Worm (Caenorhabditis elegans) whole organism, L4 larva: ENCODE results near the gene Y62E10A.19.

Experiments used
- F49E8.2 ChIP-seq: sonication (generic microtip); optimal IDR thresholded peaks from 2 replicates; lab custom pipeline; 2016; ENCODE audit warnings: missing compliant biosample characterization, mild to moderate bottlenecking, missing genetic modification characterization, borderline replicate concordance
- R02D3.7 ChIP-seq: fragments of 150-350 bp; sonication (generic microtip); optimal IDR thresholded peaks from 3 replicates; lab custom pipeline; 2014; ENCODE audit warnings: missing biosample characterization, missing genetic modification characterization
- Y48G9A.11 ChIP-seq: fragments of 200-800 bp; sonication (Bioruptor generic); IDR thresholded peaks from 2 replicates; pipeline ENCODE4 v1.3.6; 2022; ENCODE audit warnings: missing genetic modification reagents, missing genetic modification characterization, missing compliant biosample characterization
- aha-1 ChIP-seq: fragments of 150-350 bp; peaks from one replicate; lab custom pipeline; 2014; ENCODE audit warnings: missing biosample characterization, missing genetic modification characterization
- arid-1 ChIP-seq: fragments of 200-800 bp; sonication (Bioruptor generic); conservative IDR thresholded peaks from 2 replicates; pipeline ENCODE4 v1.3.6; 2022; ENCODE audit warnings: missing genetic modification reagents, missing genetic modification characterization, missing compliant biosample characterization
- attf-4 ChIP-seq: sonication (generic microtip); optimal IDR thresholded peaks from 3 replicates; lab custom pipeline; 2017; ENCODE audit warnings: missing biosample characterization, missing genetic modification characterization
- cey-2 ChIP-seq: sonication (generic microtip); optimal IDR thresholded peaks from 3 replicates; lab custom pipeline; 2017; ENCODE audit warnings: missing genetic modification characterization, mild to moderate bottlenecking, missing compliant biosample characterization, antibody characterized with exemption, borderline replicate concordance; ENCODE audit not compliant: insufficient read depth
- ctbp-1 ChIP-seq: fragments of 200-800 bp; sonication (Bioruptor generic); IDR thresholded peaks from 2 replicates; pipeline ENCODE4 v1.3.6; 2022; ENCODE audit warnings: missing genetic modification reagents, missing genetic modification characterization, missing compliant biosample characterization
- daf-12 ChIP-seq: fragments of 150-350 bp; optimal IDR thresholded peaks from 2 replicates; lab custom pipeline; 2014; ENCODE audit warnings: missing biosample characterization, missing genetic modification reagents, missing genetic modification characterization
- daf-16 ChIP-seq, 3 experiments: sonication (generic microtip); optimal IDR thresholded peaks; 2 replicates each; lab custom pipeline; 2016 to 2017; ENCODE audit warnings: missing genetic modification characterization in 3 of 3, missing genetic modification reagents in 3 of 3, mild to moderate bottlenecking in 2 of 3, missing compliant biosample characterization in 2 of 3, missing biosample characterization in 1 of 3, moderate library complexity in 1 of 3
- daf-8 ChIP-seq: fragments of 200-800 bp; sonication (Bioruptor generic); IDR thresholded peaks from 2 replicates; pipeline ENCODE4 v1.3.6; 2022; ENCODE audit warnings: missing genetic modification characterization, missing compliant biosample characterization
- dmd-8 ChIP-seq: fragments of 200-800 bp; sonication (Bioruptor generic); IDR thresholded peaks from 2 replicates; pipeline ENCODE4 v1.3.6; 2022; ENCODE audit warnings: missing genetic modification characterization, missing compliant biosample characterization
- dpl-1 ChIP-seq: fragments of 150-350 bp; optimal IDR thresholded peaks from 2 replicates; lab custom pipeline; 2014; ENCODE audit warnings: missing biosample characterization, missing genetic modification reagents, missing genetic modification characterization
- fos-1 ChIP-seq: fragments of 150-350 bp; optimal IDR thresholded peaks from 2 replicates; lab custom pipeline; 2014; ENCODE audit warnings: missing biosample characterization, missing genetic modification characterization
- hlh-30 ChIP-seq: sonication (generic microtip); optimal IDR thresholded peaks from 2 replicates; lab custom pipeline; 2017; ENCODE audit warnings: antibody characterized with exemption, mild to moderate bottlenecking, missing genetic modification characterization, missing compliant biosample characterization; ENCODE audit not compliant: insufficient read depth
- lim-7 ChIP-seq: fragments of 200-800 bp; sonication (Bioruptor generic); IDR thresholded peaks from 2 replicates; pipeline ENCODE4 v1.3.6; 2022; ENCODE audit warnings: missing genetic modification characterization, missing compliant biosample characterization
- lin-38 ChIP-seq: fragments of 200-800 bp; sonication (Bioruptor generic); IDR thresholded peaks from 2 replicates; pipeline ENCODE4 v1.3.6; 2022; ENCODE audit warnings: missing genetic modification reagents, missing genetic modification characterization, missing compliant biosample characterization
- lir-3 ChIP-seq: sonication (generic microtip); optimal IDR thresholded peaks from 2 replicates; lab custom pipeline; 2016; ENCODE audit warnings: mild to moderate bottlenecking, missing genetic modification characterization, missing compliant biosample characterization
- lsy-2 ChIP-seq, 2 experiments: fragments of 150-350 bp in 1 of 2; sonication (generic microtip) in 1 of 2; optimal IDR thresholded peaks; 2 replicates each; lab custom pipeline; 2014 to 2017; ENCODE audit warnings: missing biosample characterization in 2 of 2, missing genetic modification characterization in 2 of 2
- mdl-1 ChIP-seq, 2 experiments: fragments of 150-350 bp in 1 of 2; sonication (generic microtip) in 1 of 2; optimal IDR thresholded peaks; 2 replicates each; lab custom pipeline; 2014 to 2017; ENCODE audit warnings: missing biosample characterization in 2 of 2, missing genetic modification characterization in 2 of 2
- mdt-29 ChIP-seq: fragments of 200-800 bp; sonication (Bioruptor generic); IDR thresholded peaks from 2 replicates; pipeline ENCODE4 v1.3.6; 2022; ENCODE audit warnings: missing genetic modification reagents, missing genetic modification characterization, missing compliant biosample characterization
- mep-1 ChIP-seq: fragments of 150-350 bp; sonication (generic microtip); optimal IDR thresholded peaks from 3 replicates; lab custom pipeline; 2014; ENCODE audit warnings: missing biosample characterization, missing genetic modification characterization
- mes-2 ChIP-seq: sonication (generic microtip); optimal IDR thresholded peaks from 2 replicates; lab custom pipeline; 2016; ENCODE audit warnings: missing genotype, mild to moderate bottlenecking, missing genetic modification characterization, missing compliant biosample characterization; ENCODE audit not compliant: poor library complexity, severe bottlenecking
- nhr-102 ChIP-seq: sonication (generic microtip); optimal IDR thresholded peaks from 2 replicates; lab custom pipeline; 2016; ENCODE audit warnings: mild to moderate bottlenecking, missing genetic modification characterization, moderate library complexity, missing compliant biosample characterization
- nhr-111 ChIP-seq: fragments of 200-800 bp; sonication (Bioruptor generic); optimal IDR thresholded peaks from 2 replicates; lab custom pipeline; 2018; ENCODE audit warnings: mild to moderate bottlenecking, missing genetic modification characterization, missing compliant biosample characterization
- nhr-77 ChIP-seq: fragments of 150-350 bp; optimal IDR thresholded peaks from 2 replicates; lab custom pipeline; 2014; ENCODE audit warnings: missing biosample characterization, missing genetic modification characterization
- pha-4 ChIP-seq, 2 experiments: fragments of 150-350 bp in 1 of 2; fragments of 200-800 bp in 1 of 2; sonication (Bioruptor generic) in 1 of 2; IDR thresholded peaks in 1 of 2; optimal IDR thresholded peaks in 1 of 2; 2 replicates each; pipeline versions ENCODE4 v1.3.6 to Lab custom; 2014 to 2022; ENCODE audit warnings: missing genetic modification characterization in 2 of 2, missing genetic modification reagents in 2 of 2, missing biosample characterization in 1 of 2, missing compliant biosample characterization in 1 of 2
- set-16 ChIP-seq: fragments of 200-800 bp; sonication (Bioruptor generic); IDR thresholded peaks from 2 replicates; pipeline ENCODE4 v1.3.6; 2022; ENCODE audit warnings: missing genetic modification reagents, missing genetic modification characterization, missing compliant biosample characterization
- snpc-1.2 ChIP-seq: fragments of 200-800 bp; sonication (Bioruptor generic); IDR thresholded peaks from 2 replicates; pipeline ENCODE4 v1.3.6; 2022; ENCODE audit warnings: missing genetic modification reagents, missing genetic modification characterization, missing compliant biosample characterization
- tra-1 ChIP-seq: fragments of 200-800 bp; sonication (Bioruptor generic); IDR thresholded peaks from 2 replicates; pipeline ENCODE4 v1.3.6; 2022; ENCODE audit warnings: missing genetic modification reagents, missing genetic modification characterization, missing compliant biosample characterization
- unc-39 ChIP-seq: sonication (generic microtip); optimal IDR thresholded peaks from 2 replicates; lab custom pipeline; 2017; ENCODE audit warnings: missing biosample characterization, missing genetic modification characterization
- ztf-7 ChIP-seq: fragments of 150-350 bp; optimal IDR thresholded peaks from 2 replicates; lab custom pipeline; 2014; ENCODE audit warnings: missing biosample characterization, missing genetic modification characterization

The Y62E10A.19 gene

DNA sequence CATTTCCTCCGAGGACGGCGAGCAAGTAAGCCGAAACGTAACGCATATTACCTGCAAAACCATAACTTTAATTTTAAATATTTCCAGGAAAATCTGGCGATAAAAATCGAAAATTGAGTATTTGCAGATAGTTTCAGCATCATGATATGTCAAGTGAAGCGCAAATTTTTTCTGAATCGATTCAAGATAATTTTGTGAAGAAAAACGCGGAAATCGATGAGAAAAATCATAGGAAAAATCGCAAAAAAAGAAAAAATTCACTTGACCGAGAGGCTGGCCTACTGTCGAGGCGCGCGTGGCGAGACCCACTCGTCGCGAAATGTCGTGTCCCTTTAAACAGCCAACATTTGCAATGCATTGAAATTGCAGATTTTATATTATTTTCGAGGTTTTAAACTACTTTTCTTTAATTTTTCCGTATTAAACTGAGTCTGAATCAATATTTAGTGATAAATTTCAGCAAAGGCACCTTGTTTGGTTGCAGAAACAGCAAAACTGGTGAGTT is 37.8 kb downstream of the Y62E10A.19 start, which contains the start of the genes rla-2, popl-7 and Y62E10A.24:
TSS of gene rla-2 (minus strand) at position 51 of the 505 bp plus-strand sequence.
TSS of gene popl-7 (plus strand) at position 455 of the 505 bp plus-strand sequence.
TSS of gene Y62E10A.24 (plus strand) at position 476 of the 505 bp plus-strand sequence.
- TF ChIP-seq mes-2 (tag; lab: Kevin White, UChicago) (peak; percentile 58), daf-16 (GFP tag; optimal IDR thresholded peaks at IDR 0.05; lab: Kevin White, UChicago) (no peak), daf-16 (tag; optimal IDR thresholded peaks at IDR 0.05; lab: Kevin White, UChicago) (no peak), ztf-7 (tag; lab: Kevin White, UChicago) (peak; percentile 40), lin-38 (GFP tag; lab: Robert Waterston, UW) (peak; percentile 39; the same call in 1 of the 2 replicates), pha-4 (GFP tag; IDR thresholded peaks at IDR 0.05; lab: Robert Waterston, UW) (no peak), pha-4 (tag; optimal IDR thresholded peaks at IDR 0.05; lab: Kevin White, UChicago) (no peak), cey-2 (tag; lab: Kevin White, UChicago) (no peak), lsy-2 (tag; optimal IDR thresholded peaks at IDR 0.05; lab: Kevin White, UChicago) (peak in 1 of 2 experiments; percentile 75), dpl-1 (GFP tag; lab: Kevin White, UChicago) (peak; percentile 44), attf-4 (no peak), lir-3 (tag; lab: Kevin White, UChicago) (no peak), nhr-77 (peak; percentile 16), mep-1 (peak; percentile 3), unc-39 (tag; lab: Kevin White, UChicago) (no peak), hlh-30 (peak; percentile 28)
- TF ChIP-seq, all 104 proteins: peak for 8

- TF ChIP-seq nhr-102 (tag; lab: Kevin White, UChicago), result peak; percentile 4
- 0 out of 2 replicates have a peak, but pooled peaks have one; percentile 17 for TF ChIP-seq Y48G9A.11 (GFP tag; lab: Robert Waterston, UW)
- TF ChIP-seq nhr-111 (GFP tag; lab: Kevin White, UChicago), result no peak
- TF ChIP-seq snpc-1.2, result peak; percentile 60
- peak; percentile 95 for TF ChIP-seq set-16 (GFP tag; lab: Robert Waterston, UW)
- 0 out of 2 replicates have a peak, but pooled peaks have one; percentile 19 for TF ChIP-seq dmd-8 (GFP tag; lab: Robert Waterston, UW)
- TF ChIP-seq mdt-29 (GFP tag; lab: Robert Waterston, UW), result 0 out of 2 replicates have a peak, but pooled peaks have one; percentile 44
- no peak for TF ChIP-seq R02D3.7 (tag; lab: Kevin White, UChicago)
- TF ChIP-seq aha-1 (tag; lab: Kevin White, UChicago), result peak; percentile 28
- peak; percentile 50; the same call in 1 of the 2 replicates for TF ChIP-seq arid-1 (GFP tag; lab: Robert Waterston, UW)
- no peak for TF ChIP-seq fos-1 (tag; lab: Kevin White, UChicago)
- TF ChIP-seq F49E8.2 (tag; lab: Kevin White, UChicago), result peak; percentile 38
- TF ChIP-seq ctbp-1 (GFP tag; lab: Robert Waterston, UW), result 0 out of 2 replicates have a peak, but pooled peaks have one; percentile 47
- TF ChIP-seq mdl-1 (tag; optimal IDR thresholded peaks at IDR 0.05; lab: Kevin White, UChicago), result no peak
These were observed 38.8 kb downstream of the Y62E10A.19 start, which contains the start of gene agt-1 for ce11 chrIV:13369120-13369842. Gene agt-1 (minus strand): TSS chrIV:13369412.

DNA sequence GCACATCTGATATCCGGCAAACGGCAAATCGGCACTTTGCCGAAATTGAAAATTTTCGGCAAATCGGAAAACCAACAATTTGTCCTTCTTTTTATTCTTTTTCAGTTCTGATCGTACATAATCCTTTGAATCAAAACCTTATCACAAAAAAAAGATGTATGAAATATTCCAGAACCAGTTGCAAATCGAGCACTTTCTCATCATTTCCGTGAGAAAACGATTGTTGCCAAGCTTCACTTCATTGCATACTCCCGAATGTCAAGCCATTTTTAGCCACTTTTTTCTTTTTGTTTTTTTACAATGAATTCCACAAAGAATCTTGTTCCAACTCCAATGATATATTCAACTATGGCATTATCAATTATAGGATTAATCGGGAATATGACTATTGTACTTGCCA is 43.2 kb downstream of the Y62E10A.19 start, which contains the start of gene srsx-25:
TSS of gene srsx-25 (plus strand) at position 301 of the 400 bp plus-strand sequence.
- TF ChIP-seq daf-8 (GFP tag; lab: Robert Waterston, UW) (no peak), daf-12 (tag; lab: Kevin White, UChicago) (no peak), F49E8.2 (tag; lab: Kevin White, UChicago) (no peak), aha-1 (tag; lab: Kevin White, UChicago) (peak; percentile 79), tra-1 (no peak), lim-7 (GFP tag; lab: Robert Waterston, UW) (no peak), dmd-8 (GFP tag; lab: Robert Waterston, UW) (no peak), mdl-1 (tag; optimal IDR thresholded peaks at IDR 0.05; lab: Kevin White, UChicago) (no peak)
- TF ChIP-seq, all 104 proteins: peak for 1
